Fruit fly (Drosophila melanogaster) whole organism, embryonic: ENCODE data around the gene CG10194.
A peak's percentile ranks its signal among the peaks of the same experiment; 100 is the strongest.

Experiments
- Adf1 ChIP-seq: fragments of 200-800 bp; sonication (Bioruptor generic); IDR thresholded peaks from 2 replicates; pipeline ENCODE4 v1.3.6; 2022; ENCODE audit warnings: missing biosample characterization, missing genetic modification characterization
- BtbVII ChIP-seq: fragments of 200-800 bp; sonication (Bioruptor generic); optimal IDR thresholded peaks from 3 replicates; lab custom pipeline; 2017; ENCODE audit warnings: missing biosample characterization, mild to moderate bottlenecking, missing genetic modification characterization
- CG10267 ChIP-seq: fragments of 200-800 bp; sonication (Bioruptor generic); optimal IDR thresholded peaks from 2 replicates; lab custom pipeline; 2018; ENCODE audit warnings: missing biosample characterization, mild to moderate bottlenecking, missing genetic modification characterization, moderate library complexity
- CG10543 ChIP-seq: fragments of 200-800 bp; sonication (Bioruptor generic); optimal IDR thresholded peaks from 3 replicates; lab custom pipeline; 2017; ENCODE audit warnings: missing biosample characterization, mild to moderate bottlenecking, missing genetic modification characterization, moderate library complexity
- CG11695 ChIP-seq: fragments of 200-800 bp; sonication (Bioruptor generic); IDR thresholded peaks from 3 replicates; pipeline ENCODE4 v1.3.6; 2022; ENCODE audit warnings: missing biosample characterization, missing genetic modification characterization
- CG11696 ChIP-seq: fragments of 200-800 bp; sonication (Bioruptor generic); IDR thresholded peaks from 2 replicates; pipeline ENCODE4 v1.3.6; 2022; ENCODE audit warnings: missing biosample characterization, missing genetic modification characterization
- CG17328 ChIP-seq: fragments of 200-800 bp; sonication (Bioruptor generic); IDR thresholded peaks from 2 replicates; pipeline ENCODE4 v1.3.6; 2022; ENCODE audit warnings: missing biosample characterization, missing genetic modification characterization
- CG17568 ChIP-seq: fragments of 200-800 bp; sonication (Bioruptor generic); optimal IDR thresholded peaks from 2 replicates; lab custom pipeline; 2018; ENCODE audit warnings: missing biosample characterization, mild to moderate bottlenecking, missing genetic modification characterization, moderate library complexity
- CG2678 ChIP-seq: fragments of 200-800 bp; sonication (Bioruptor generic); optimal IDR thresholded peaks from 3 replicates; lab custom pipeline; 2019; ENCODE audit warnings: missing biosample characterization, mild to moderate bottlenecking, missing genetic modification characterization, moderate library complexity
- CG2712 ChIP-seq: fragments of 200-800 bp; optimal IDR thresholded peaks from 3 replicates; lab custom pipeline; 2019; ENCODE audit warnings: missing biosample characterization, mild to moderate bottlenecking, missing genetic modification characterization, moderate library complexity
- CG3065 ChIP-seq: fragments of 200-800 bp; sonication (Bioruptor generic); optimal IDR thresholded peaks from 2 replicates; lab custom pipeline; 2016; ENCODE audit warnings: missing biosample characterization, missing genetic modification characterization
- CG32767 ChIP-seq: fragments of 200-800 bp; sonication (Bioruptor generic); IDR thresholded peaks from 2 replicates; pipeline ENCODE4 v1.3.6; 2022; ENCODE audit warnings: missing biosample characterization, missing genetic modification characterization
- CG4282 ChIP-seq: fragments of 200-800 bp; sonication (Bioruptor generic); optimal IDR thresholded peaks from 2 replicates; lab custom pipeline; 2016; ENCODE audit warnings: missing biosample characterization, missing genetic modification characterization
- CG4360 ChIP-seq: fragments of 200-800 bp; sonication (Bioruptor generic); IDR thresholded peaks from 2 replicates; pipeline ENCODE4 v1.3.6; 2022; ENCODE audit warnings: missing biosample characterization, missing genetic modification characterization
- CG4854 ChIP-seq: fragments of 200-800 bp; sonication (Bioruptor generic); optimal IDR thresholded peaks from 2 replicates; lab custom pipeline; 2016; ENCODE audit warnings: missing biosample characterization, missing genetic modification characterization, inconsistent platforms
- CG6175 ChIP-seq: fragments of 200-800 bp; sonication (Bioruptor generic); IDR thresholded peaks from 3 replicates; pipeline ENCODE4 v1.3.6; 2022; ENCODE audit warnings: missing biosample characterization, missing genetic modification characterization
- CG6654 ChIP-seq: fragments of 200-800 bp; sonication (Bioruptor generic); optimal IDR thresholded peaks from 2 replicates; lab custom pipeline; 2017; ENCODE audit warnings: missing biosample characterization, mild to moderate bottlenecking, missing genetic modification characterization
- CG6765 ChIP-seq: fragments of 200-800 bp; sonication (Bioruptor generic); optimal IDR thresholded peaks from 3 replicates; lab custom pipeline; 2017; ENCODE audit warnings: missing biosample characterization, mild to moderate bottlenecking, missing genetic modification characterization
- CG7928 ChIP-seq: fragments of 200-800 bp; sonication (Bioruptor generic); optimal IDR thresholded peaks from 2 replicates; lab custom pipeline; 2017; ENCODE audit warnings: missing biosample characterization, mild to moderate bottlenecking, missing genetic modification characterization
- CG8388 ChIP-seq: fragments of 200-800 bp; sonication (Bioruptor generic); optimal IDR thresholded peaks from 2 replicates; lab custom pipeline; 2019; ENCODE audit warnings: missing biosample characterization, mild to moderate bottlenecking, missing genetic modification characterization, moderate library complexity
- CrebB ChIP-seq: fragments of 200-800 bp; sonication (Bioruptor generic); optimal IDR thresholded peaks from 3 replicates; lab custom pipeline; 2018; ENCODE audit warnings: missing biosample characterization, mild to moderate bottlenecking, missing genetic modification characterization
- Deaf1 ChIP-seq: fragments of 200-800 bp; optimal IDR thresholded peaks from 3 replicates; lab custom pipeline; 2019; ENCODE audit warnings: missing biosample characterization, mild to moderate bottlenecking, missing genetic modification characterization, moderate library complexity
- ERR ChIP-seq: fragments of 200-800 bp; sonication (Bioruptor generic); optimal IDR thresholded peaks from 2 replicates; lab custom pipeline; 2016; ENCODE audit warnings: missing biosample characterization, missing genetic modification characterization
- Gug ChIP-seq: fragments of 200-800 bp; sonication (Bioruptor generic); IDR thresholded peaks from 4 replicates; pipeline ENCODE4 v1.3.6; 2022; ENCODE audit warnings: missing biosample characterization, missing genetic modification characterization
- Hey ChIP-seq: fragments of 200-800 bp; sonication (Bioruptor generic); optimal IDR thresholded peaks from 3 replicates; lab custom pipeline; 2018; ENCODE audit warnings: missing biosample characterization, mild to moderate bottlenecking, missing genetic modification characterization
- Hmr ChIP-seq: fragments of 200-800 bp; sonication (Bioruptor generic); optimal IDR thresholded peaks from 3 replicates; lab custom pipeline; 2017; ENCODE audit warnings: mild to moderate bottlenecking, missing biosample characterization, missing genetic modification reagents, missing genetic modification characterization
- Nf-YC ChIP-seq: fragments of 200-800 bp; optimal IDR thresholded peaks from 3 replicates; lab custom pipeline; 2019; ENCODE audit warnings: missing biosample characterization, mild to moderate bottlenecking, missing genetic modification characterization, moderate library complexity
- PHDP ChIP-seq: fragments of 200-800 bp; sonication (Bioruptor generic); optimal IDR thresholded peaks from 3 replicates; lab custom pipeline; 2018; ENCODE audit warnings: missing biosample characterization, mild to moderate bottlenecking, missing genetic modification characterization, moderate library complexity
- Rfx ChIP-seq: fragments of 200-800 bp; sonication (Bioruptor generic); IDR thresholded peaks from 2 replicates; pipeline ENCODE4 v1.3.6; 2022; ENCODE audit warnings: missing biosample characterization, missing genetic modification characterization
- Sox100B ChIP-seq: fragments of 200-800 bp; sonication (Bioruptor generic); optimal IDR thresholded peaks from 3 replicates; lab custom pipeline; 2018; ENCODE audit warnings: missing biosample characterization, mild to moderate bottlenecking, missing genetic modification characterization
- abd-A ChIP-seq: fragments of 200-800 bp; sonication (Bioruptor generic); optimal IDR thresholded peaks from 3 replicates; lab custom pipeline; 2019; ENCODE audit warnings: missing biosample characterization, mild to moderate bottlenecking, missing genetic modification characterization, moderate library complexity
- ash1 ChIP-seq: fragments of 200-800 bp; sonication (Bioruptor generic); optimal IDR thresholded peaks from 2 replicates; lab custom pipeline; 2018; ENCODE audit warnings: missing biosample characterization, mild to moderate bottlenecking, missing genetic modification characterization
- bcd ChIP-seq: fragments of 200-800 bp; sonication (Bioruptor generic); optimal IDR thresholded peaks from 2 replicates; lab custom pipeline; 2017; ENCODE audit warnings: missing biosample characterization, mild to moderate bottlenecking, missing genetic modification characterization
- bigmax ChIP-seq: fragments of 200-800 bp; sonication (Bioruptor generic); optimal IDR thresholded peaks from 2 replicates; lab custom pipeline; 2018; ENCODE audit warnings: missing biosample characterization, mild to moderate bottlenecking, missing genetic modification characterization
- btn ChIP-seq: fragments of 200-800 bp; sonication (Bioruptor generic); optimal IDR thresholded peaks from 2 replicates; lab custom pipeline; 2016; ENCODE audit warnings: missing biosample characterization, missing genetic modification characterization
- cg ChIP-seq: fragments of 200-800 bp; sonication (Bioruptor generic); optimal IDR thresholded peaks from 3 replicates; lab custom pipeline; 2019; ENCODE audit warnings: missing biosample characterization, mild to moderate bottlenecking, missing genetic modification characterization, moderate library complexity
- crol ChIP-seq: fragments of 200-800 bp; sonication (Bioruptor generic); IDR thresholded peaks from 2 replicates; pipeline ENCODE4 v1.3.6; 2022; ENCODE audit warnings: missing biosample characterization, missing genetic modification characterization
- dmrt99B ChIP-seq: fragments of 200-800 bp; sonication (Bioruptor generic); optimal IDR thresholded peaks from 2 replicates; lab custom pipeline; 2018; ENCODE audit warnings: missing biosample characterization, mild to moderate bottlenecking, missing genetic modification characterization, moderate library complexity
- ewg ChIP-seq: fragments of 200-800 bp; sonication (Bioruptor generic); optimal IDR thresholded peaks from 3 replicates; lab custom pipeline; 2017; ENCODE audit warnings: mild to moderate bottlenecking, missing biosample characterization, missing genetic modification reagents, missing genetic modification characterization
- fru ChIP-seq: fragments of >200 bp; optimal IDR thresholded peaks from 2 replicates; lab custom pipeline; 2017
- grn ChIP-seq: fragments of 200-800 bp; sonication (Bioruptor generic); optimal IDR thresholded peaks from 3 replicates; lab custom pipeline; 2017; ENCODE audit warnings: missing biosample characterization, missing genetic modification characterization
- odd ChIP-seq: fragments of 200-800 bp; sonication (Bioruptor generic); optimal IDR thresholded peaks from 2 replicates; lab custom pipeline; 2017; ENCODE audit warnings: missing biosample characterization, mild to moderate bottlenecking, missing genetic modification characterization
- pfk ChIP-seq: fragments of 200-800 bp; sonication (Bioruptor generic); optimal IDR thresholded peaks from 2 replicates; lab custom pipeline; 2018; ENCODE audit warnings: missing biosample characterization, mild to moderate bottlenecking, missing genetic modification characterization, moderate library complexity
- pita ChIP-seq: fragments of 200-800 bp; sonication (Bioruptor generic); optimal IDR thresholded peaks from 2 replicates; lab custom pipeline; 2017; ENCODE audit warnings: missing biosample characterization, mild to moderate bottlenecking, missing genetic modification characterization
- pnt ChIP-seq: fragments of 200-800 bp; sonication (Bioruptor generic); optimal IDR thresholded peaks from 3 replicates; lab custom pipeline; 2016; ENCODE audit warnings: missing biosample characterization, missing genetic modification characterization
- prd ChIP-seq, 3 experiments: fragments of >200 bp in 2 of 3; fragments of 200-800 bp in 1 of 3; sonication (Bioruptor generic) in 1 of 3; optimal IDR thresholded peaks in 2 of 3; IDR thresholded peaks in 1 of 3; 2 replicates in 2 of 3; 3 replicates in 1 of 3; pipeline versions ENCODE4 v1.3.6 to Lab custom; 2017 to 2022; ENCODE audit warnings: missing biosample characterization in 1 of 3, missing genetic modification characterization in 1 of 3
- ro ChIP-seq: fragments of 200-800 bp; sonication (Bioruptor generic); IDR thresholded peaks from 2 replicates; pipeline ENCODE4 v1.3.6; 2022; ENCODE audit warnings: missing biosample characterization, missing genetic modification characterization
- slbo ChIP-seq: fragments of 200-800 bp; sonication (Bioruptor generic); IDR thresholded peaks from 2 replicates; pipeline ENCODE4 v1.3.6; 2022; ENCODE audit warnings: missing biosample characterization, missing genetic modification characterization
- tll ChIP-seq, 2 experiments: fragments of 200-800 bp in 1 of 2; fragments of >200 bp in 1 of 2; sonication (Bioruptor generic) in 1 of 2; optimal IDR thresholded peaks; 2 replicates each; lab custom pipeline; 2017 to 2019; ENCODE audit warnings: missing biosample characterization in 2 of 2, missing genetic modification characterization in 2 of 2, mild to moderate bottlenecking in 1 of 2, moderate library complexity in 1 of 2
- unc-4 ChIP-seq: fragments of 200-800 bp; sonication (Bioruptor generic); IDR thresholded peaks from 2 replicates; pipeline ENCODE4 v1.3.6; 2022; ENCODE audit warnings: missing biosample characterization, missing genetic modification characterization; ENCODE audit not compliant: partially characterized antibody
- unpg ChIP-seq: fragments of 200-800 bp; sonication (Bioruptor generic); optimal IDR thresholded peaks from 3 replicates; lab custom pipeline; 2018; ENCODE audit warnings: missing biosample characterization, mild to moderate bottlenecking, missing genetic modification characterization, moderate library complexity

CG10194 gene

dm6 chr2L:19463824-19464317, 26.0 kb downstream of the CG10194 start, which contains the start of gene tj (continued):
- TF ChIP-seq fru (lab: Kevin White, UChicago), result no peak
- no peak for TF ChIP-seq btn (GFP tag; lab: Kevin White, UChicago)
- TF ChIP-seq CG8388, result no peak
- no peak for TF ChIP-seq Gug (GFP tag; lab: Robert Waterston, UW)
- no peak for TF ChIP-seq CG6654 (GFP tag; lab: Kevin White, UChicago)
- TF ChIP-seq CG6175 (GFP tag; lab: Robert Waterston, UW), result no peak
- no peak for TF ChIP-seq CG11695
- no peak for TF ChIP-seq CG3065 (GFP tag; lab: Kevin White, UChicago)
- no peak for TF ChIP-seq CG4854 (GFP tag; lab: Kevin White, UChicago)
- TF ChIP-seq pnt (GFP tag; lab: Kevin White, UChicago), result no peak
- TF ChIP-seq BtbVII (GFP tag; lab: Kevin White, UChicago), result no peak
- TF ChIP-seq pita, result no peak
- TF ChIP-seq abd-A, result peak; percentile 42
- TF ChIP-seq ewg, result peak; percentile 20
- no peak for TF ChIP-seq CG6765 (GFP tag; lab: Kevin White, UChicago)
- no peak for TF ChIP-seq CG17328 (GFP tag; lab: Robert Waterston, UW)
- TF ChIP-seq CG10267 (tag; lab: Kevin White, UChicago), result no peak
- no peak for TF ChIP-seq CG7928 (GFP tag; lab: Kevin White, UChicago)
- TF ChIP-seq CG11696 (GFP tag; lab: Robert Waterston, UW), result no peak
- TF ChIP-seq crol (GFP tag; lab: Robert Waterston, UW), result peak; percentile 59
- TF ChIP-seq bigmax (GFP tag; lab: Kevin White, UChicago), result no peak
- no peak for TF ChIP-seq CrebB (tag; lab: Kevin White, UChicago)
- no peak for TF ChIP-seq tll (GFP tag; optimal IDR thresholded peaks at IDR 0.05; lab: Kevin White, UChicago)
- no peak for TF ChIP-seq CG10543 (GFP tag; lab: Kevin White, UChicago)
- TF ChIP-seq Adf1, result peak; percentile 29; the same call in 1 of the 2 replicates
- TF ChIP-seq prd (optimal IDR thresholded peaks at IDR 0.05; lab: Kevin White, UChicago), result no peak
- TF ChIP-seq prd (GFP tag; IDR thresholded peaks at IDR 0.05; lab: Robert Waterston, UW), result 0 out of 3 replicates have a peak, but pooled peaks have one; percentile 0
- TF ChIP-seq Sox100B, result no peak
- TF ChIP-seq cg (GFP tag; lab: Kevin White, UChicago), result peak; percentile 53
- TF ChIP-seq CG2678 (tag; lab: Kevin White, UChicago), result no peak
- no peak for TF ChIP-seq Hmr (GFP tag; lab: Kevin White, UChicago)
- TF ChIP-seq unpg (GFP tag; lab: Kevin White, UChicago), result no peak
- no peak for TF ChIP-seq Hey (tag; lab: Kevin White, UChicago)
- TF ChIP-seq slbo (GFP tag; lab: Robert Waterston, UW), result no peak
- 0 out of 2 replicates have a peak, but pooled peaks have one; percentile 11 for TF ChIP-seq Rfx (GFP tag; lab: Robert Waterston, UW)
- TF ChIP-seq ro (GFP tag; lab: Robert Waterston, UW), result no peak
- no peak for TF ChIP-seq grn
- TF ChIP-seq dmrt99B (tag; lab: Kevin White, UChicago), result no peak
- TF ChIP-seq ash1, result no peak
- peak; percentile 93 for TF ChIP-seq Deaf1 (tag; lab: Kevin White, UChicago)
- no peak for TF ChIP-seq bcd (GFP tag; lab: Kevin White, UChicago)
- no peak for TF ChIP-seq ERR (GFP tag; lab: Kevin White, UChicago)
- TF ChIP-seq CG4360 (GFP tag; lab: Robert Waterston, UW), result peak; percentile 71
- TF ChIP-seq CG17568 (GFP tag; lab: Kevin White, UChicago), result no peak
- TF ChIP-seq unc-4, result no peak
- TF ChIP-seq CG32767 (GFP tag; lab: Robert Waterston, UW), result no peak
- TF ChIP-seq Nf-YC (tag; lab: Kevin White, UChicago), result peak; percentile 96
- TF ChIP-seq odd, result no peak
- TF ChIP-seq CG4282 (GFP tag; lab: Kevin White, UChicago), result no peak
- TF ChIP-seq CG2712 (tag; lab: Kevin White, UChicago), result no peak
- no peak for TF ChIP-seq pfk (GFP tag; lab: Kevin White, UChicago)
- no peak for TF ChIP-seq PHDP (tag; lab: Kevin White, UChicago)
